Fruit fly (Drosophila melanogaster) whole organism, embryonic: Measurements from ENCODE around the gene CG5592.

Source experiments
- Atf-2 ChIP-seq: fragments of 200-800 bp; sonication (Bioruptor generic); optimal IDR thresholded peaks from 2 replicates; lab custom pipeline; 2016; ENCODE audit warnings: missing biosample characterization, missing genetic modification characterization
- Bdp1 ChIP-seq: fragments of 200-800 bp; sonication (Bioruptor generic); optimal IDR thresholded peaks from 3 replicates; lab custom pipeline; 2016; ENCODE audit warnings: missing biosample characterization, missing genetic modification characterization
- CG1024 ChIP-seq: fragments of 200-800 bp; sonication (Bioruptor generic); IDR thresholded peaks from 2 replicates; pipeline ENCODE4 v1.3.6; 2022; ENCODE audit warnings: missing biosample characterization, missing genetic modification characterization
- CG12299 ChIP-seq: fragments of 200-800 bp; sonication (Bioruptor generic); optimal IDR thresholded peaks from 2 replicates; lab custom pipeline; 2018; ENCODE audit warnings: missing biosample characterization, mild to moderate bottlenecking, missing genetic modification characterization
- CG16815 ChIP-seq: fragments of 200-800 bp; sonication (Bioruptor generic); optimal IDR thresholded peaks from 3 replicates; lab custom pipeline; 2017; ENCODE audit warnings: missing biosample characterization, mild to moderate bottlenecking, missing genetic modification characterization
- CG17361 ChIP-seq: fragments of 200-800 bp; sonication (Bioruptor generic); IDR thresholded peaks from 3 replicates; pipeline ENCODE4 v1.3.6; 2022; ENCODE audit warnings: missing biosample characterization, missing genetic modification characterization
- CG17568 ChIP-seq: fragments of 200-800 bp; sonication (Bioruptor generic); optimal IDR thresholded peaks from 2 replicates; lab custom pipeline; 2018; ENCODE audit warnings: missing biosample characterization, mild to moderate bottlenecking, missing genetic modification characterization, moderate library complexity
- CG17912 ChIP-seq: fragments of 200-800 bp; sonication (Bioruptor generic); optimal IDR thresholded peaks from 2 replicates; lab custom pipeline; 2018; ENCODE audit warnings: missing biosample characterization, mild to moderate bottlenecking, missing genetic modification characterization
- CG2202 ChIP-seq: fragments of 200-800 bp; sonication (Bioruptor generic); optimal IDR thresholded peaks from 2 replicates; lab custom pipeline; 2018; ENCODE audit warnings: missing biosample characterization, mild to moderate bottlenecking, missing genetic modification characterization
- CG2889 ChIP-seq: fragments of 200-800 bp; sonication (Bioruptor generic); IDR thresholded peaks from 3 replicates; pipeline ENCODE4 v1.3.6; 2022; ENCODE audit warnings: missing biosample characterization, missing genetic modification characterization
- CG34376 ChIP-seq: fragments of 200-800 bp; sonication (Bioruptor generic); optimal IDR thresholded peaks from 2 replicates; lab custom pipeline; 2018; ENCODE audit warnings: missing biosample characterization, mild to moderate bottlenecking, missing genetic modification characterization
- CG43689 ChIP-seq: fragments of 200-800 bp; sonication (Bioruptor generic); IDR thresholded peaks from 2 replicates; pipeline ENCODE4 v1.3.6; 2022; ENCODE audit warnings: missing biosample characterization, missing genetic modification characterization
- CG6254 ChIP-seq: fragments of 200-800 bp; sonication (Bioruptor generic); optimal IDR thresholded peaks from 3 replicates; lab custom pipeline; 2017; ENCODE audit warnings: mild to moderate bottlenecking, missing biosample characterization, missing genetic modification reagents, missing genetic modification characterization
- CG6683 ChIP-seq: fragments of 200-800 bp; sonication (Bioruptor generic); optimal IDR thresholded peaks from 2 replicates; lab custom pipeline; 2017; ENCODE audit warnings: missing biosample characterization, mild to moderate bottlenecking, missing genetic modification characterization, missing genetic modification reagents
- CG6854 ChIP-seq: fragments of 200-800 bp; sonication (Bioruptor generic); optimal IDR thresholded peaks from 3 replicates; lab custom pipeline; 2017; ENCODE audit warnings: missing biosample characterization, mild to moderate bottlenecking, missing genetic modification characterization
- CG9215 ChIP-seq: fragments of 200-800 bp; sonication (Bioruptor generic); IDR thresholded peaks from 2 replicates; pipeline ENCODE4 v1.3.6; 2022; ENCODE audit warnings: missing biosample characterization, missing genetic modification characterization
- CG9817 ChIP-seq: fragments of 200-800 bp; sonication (Bioruptor generic); optimal IDR thresholded peaks from 2 replicates; lab custom pipeline; 2018; ENCODE audit warnings: missing biosample characterization, mild to moderate bottlenecking, missing genetic modification characterization, moderate library complexity
- D19A ChIP-seq: fragments of 200-800 bp; optimal IDR thresholded peaks from 3 replicates; lab custom pipeline; 2019; ENCODE audit warnings: missing biosample characterization, mild to moderate bottlenecking, missing genetic modification characterization, moderate library complexity
- Dek ChIP-seq: fragments of 200-800 bp; sonication (Bioruptor generic); optimal IDR thresholded peaks from 3 replicates; lab custom pipeline; 2019; ENCODE audit warnings: missing biosample characterization, mild to moderate bottlenecking, missing genetic modification characterization, moderate library complexity
- Dp ChIP-seq: fragments of 200-800 bp; sonication (Bioruptor generic); optimal IDR thresholded peaks from 2 replicates; lab custom pipeline; 2018; ENCODE audit warnings: missing biosample characterization, mild to moderate bottlenecking, missing genetic modification characterization, moderate library complexity
- E2f2 ChIP-seq: fragments of 200-800 bp; sonication (Bioruptor generic); IDR thresholded peaks from 2 replicates; pipeline ENCODE4 v1.3.6; 2022; ENCODE audit warnings: missing biosample characterization, missing genetic modification characterization
- Ets97D ChIP-seq: fragments of 200-800 bp; sonication (Bioruptor generic); optimal IDR thresholded peaks from 3 replicates; lab custom pipeline; 2016; ENCODE audit warnings: missing biosample characterization, missing genetic modification characterization
- Fer1 ChIP-seq: fragments of 200-800 bp; sonication (Bioruptor generic); optimal IDR thresholded peaks from 2 replicates; lab custom pipeline; 2017; ENCODE audit warnings: missing biosample characterization, mild to moderate bottlenecking, missing genetic modification characterization
- Fer2 ChIP-seq: fragments of 200-800 bp; sonication (Bioruptor generic); optimal IDR thresholded peaks from 2 replicates; lab custom pipeline; 2018; ENCODE audit warnings: missing biosample characterization, mild to moderate bottlenecking, missing genetic modification characterization, moderate library complexity
- Hr51 ChIP-seq, 2 experiments: fragments of 200-800 bp; sonication (Bioruptor generic); optimal IDR thresholded peaks; 2 replicates in 1 of 2; 3 replicates in 1 of 2; lab custom pipeline; 2016 to 2018; ENCODE audit warnings: missing biosample characterization in 2 of 2, missing genetic modification characterization in 2 of 2, mild to moderate bottlenecking in 1 of 2, moderate library complexity in 1 of 2
- MBD-R2 ChIP-seq: fragments of 200-800 bp; sonication (Bioruptor generic); IDR thresholded peaks from 2 replicates; pipeline ENCODE4 v1.3.6; 2022; ENCODE audit warnings: missing biosample characterization, missing genetic modification characterization
- MESR4 ChIP-seq: fragments of 200-800 bp; sonication (Bioruptor generic); optimal IDR thresholded peaks from 2 replicates; lab custom pipeline; 2018; ENCODE audit warnings: missing biosample characterization, mild to moderate bottlenecking, missing genetic modification characterization, moderate library complexity
- Nf-YB ChIP-seq: fragments of 200-800 bp; sonication (Bioruptor generic); optimal IDR thresholded peaks from 3 replicates; lab custom pipeline; 2019; ENCODE audit warnings: missing biosample characterization, mild to moderate bottlenecking, missing genetic modification characterization, moderate library complexity
- Nf-YC ChIP-seq: fragments of 200-800 bp; optimal IDR thresholded peaks from 3 replicates; lab custom pipeline; 2019; ENCODE audit warnings: missing biosample characterization, mild to moderate bottlenecking, missing genetic modification characterization, moderate library complexity
- Sox100B ChIP-seq: fragments of 200-800 bp; sonication (Bioruptor generic); optimal IDR thresholded peaks from 3 replicates; lab custom pipeline; 2018; ENCODE audit warnings: missing biosample characterization, mild to moderate bottlenecking, missing genetic modification characterization
- Spps ChIP-seq: fragments of 200-800 bp; sonication (Bioruptor generic); optimal IDR thresholded peaks from 2 replicates; lab custom pipeline; 2018; ENCODE audit warnings: missing biosample characterization, mild to moderate bottlenecking, missing genetic modification characterization
- Usf ChIP-seq: fragments of 200-800 bp; sonication (Bioruptor generic); optimal IDR thresholded peaks from 2 replicates; lab custom pipeline; 2017; ENCODE audit warnings: missing genotype, missing biosample characterization, missing genetic modification characterization
- Vsx1 ChIP-seq: fragments of 200-800 bp; sonication (Bioruptor generic); optimal IDR thresholded peaks from 2 replicates; lab custom pipeline; 2017; ENCODE audit warnings: missing biosample characterization, mild to moderate bottlenecking, missing genetic modification characterization, missing genetic modification reagents
- br ChIP-seq: fragments of >200 bp; optimal IDR thresholded peaks from 2 replicates; lab custom pipeline; 2017
- cg ChIP-seq: fragments of 200-800 bp; sonication (Bioruptor generic); optimal IDR thresholded peaks from 3 replicates; lab custom pipeline; 2019; ENCODE audit warnings: missing biosample characterization, mild to moderate bottlenecking, missing genetic modification characterization, moderate library complexity
- dmrt11E ChIP-seq: fragments of 200-800 bp; sonication (Bioruptor generic); optimal IDR thresholded peaks from 3 replicates; lab custom pipeline; 2018; ENCODE audit warnings: missing biosample characterization, mild to moderate bottlenecking, missing genetic modification characterization, moderate library complexity
- ewg ChIP-seq: fragments of 200-800 bp; sonication (Bioruptor generic); optimal IDR thresholded peaks from 3 replicates; lab custom pipeline; 2017; ENCODE audit warnings: mild to moderate bottlenecking, missing biosample characterization, missing genetic modification reagents, missing genetic modification characterization
- grau ChIP-seq: fragments of 200-800 bp; optimal IDR thresholded peaks from 3 replicates; lab custom pipeline; 2019; ENCODE audit warnings: missing biosample characterization, mild to moderate bottlenecking, missing genetic modification characterization, moderate library complexity
- gro ChIP-seq: fragments of 200-800 bp; sonication (Bioruptor generic); optimal IDR thresholded peaks from 2 replicates; lab custom pipeline; 2016; ENCODE audit warnings: missing biosample characterization, missing genetic modification characterization
- gsb-n ChIP-seq: fragments of 200-800 bp; sonication (Bioruptor generic); optimal IDR thresholded peaks from 3 replicates; lab custom pipeline; 2018; ENCODE audit warnings: missing biosample characterization, mild to moderate bottlenecking, missing genetic modification characterization
- kah ChIP-seq: fragments of 200-800 bp; sonication (Bioruptor generic); optimal IDR thresholded peaks from 2 replicates; lab custom pipeline; 2018; ENCODE audit warnings: missing biosample characterization, mild to moderate bottlenecking, missing genetic modification characterization
- lbe ChIP-seq: fragments of 200-800 bp; sonication (Bioruptor generic); optimal IDR thresholded peaks from 2 replicates; lab custom pipeline; 2016; ENCODE audit warnings: missing biosample characterization, mild to moderate bottlenecking, missing genetic modification characterization
- lmd ChIP-seq: fragments of 200-800 bp; sonication (Bioruptor generic); IDR thresholded peaks from 2 replicates; pipeline ENCODE4 v1.3.6; 2022; ENCODE audit warnings: missing biosample characterization, missing genetic modification characterization
- nerfin-2 ChIP-seq: fragments of 200-800 bp; sonication (Bioruptor generic); IDR thresholded peaks from 2 replicates; pipeline ENCODE4 v1.3.6; 2022; ENCODE audit warnings: missing biosample characterization, missing genetic modification characterization; ENCODE audit not compliant: partially characterized antibody
- pita ChIP-seq: fragments of 200-800 bp; sonication (Bioruptor generic); optimal IDR thresholded peaks from 2 replicates; lab custom pipeline; 2017; ENCODE audit warnings: missing biosample characterization, mild to moderate bottlenecking, missing genetic modification characterization
- salm ChIP-seq: fragments of 200-800 bp; sonication (Bioruptor generic); optimal IDR thresholded peaks from 2 replicates; lab custom pipeline; 2018; ENCODE audit warnings: missing biosample characterization, mild to moderate bottlenecking, missing genetic modification characterization
- sd ChIP-seq: fragments of 200-800 bp; sonication (Bioruptor generic); optimal IDR thresholded peaks from 3 replicates; lab custom pipeline; 2018; ENCODE audit warnings: missing biosample characterization, mild to moderate bottlenecking, missing genetic modification characterization, moderate library complexity
- sim ChIP-seq: fragments of 200-800 bp; sonication (Bioruptor generic); IDR thresholded peaks from 2 replicates; pipeline ENCODE4 v1.3.6; 2022; ENCODE audit warnings: missing biosample characterization, missing genetic modification characterization
- stwl ChIP-seq: fragments of 200-800 bp; sonication (Bioruptor generic); optimal IDR thresholded peaks from 3 replicates; lab custom pipeline; 2018; ENCODE audit warnings: missing biosample characterization, mild to moderate bottlenecking, missing genetic modification characterization, moderate library complexity
- tin ChIP-seq: fragments of 200-800 bp; sonication (Bioruptor generic); optimal IDR thresholded peaks from 3 replicates; lab custom pipeline; 2016; ENCODE audit warnings: missing biosample characterization, missing genetic modification characterization
- unpg ChIP-seq: fragments of 200-800 bp; sonication (Bioruptor generic); optimal IDR thresholded peaks from 3 replicates; lab custom pipeline; 2018; ENCODE audit warnings: missing biosample characterization, mild to moderate bottlenecking, missing genetic modification characterization, moderate library complexity

The CG5592 gene

dm6 chr3L:5856919-5857318, 40.5 kb upstream of the CG5592 start (continued):
- no peak for TF ChIP-seq Bdp1 (GFP tag; lab: Kevin White, UChicago)
- TF ChIP-seq Nf-YC (tag; lab: Kevin White, UChicago) = no peak
- peak; percentile 32 for TF ChIP-seq Atf-2 (GFP tag; lab: Kevin White, UChicago)
- TF ChIP-seq dmrt11E (tag; lab: Kevin White, UChicago) = peak; percentile 88
- TF ChIP-seq E2f2 (GFP tag; lab: Robert Waterston, UW) = no peak
- no peak for TF ChIP-seq CG12299 (tag; lab: Kevin White, UChicago)
- TF ChIP-seq CG6854 (GFP tag; lab: Kevin White, UChicago) = no peak
- TF ChIP-seq CG2889 = no peak
- peak; percentile 49 for TF ChIP-seq D19A
- TF ChIP-seq CG6683 (GFP tag; lab: Kevin White, UChicago) = no peak
- TF ChIP-seq CG43689 (GFP tag; lab: Robert Waterston, UW) = no peak
- no peak for TF ChIP-seq MESR4
- no peak for TF ChIP-seq Dek (tag; lab: Kevin White, UChicago)
- TF ChIP-seq nerfin-2 (GFP tag; lab: Robert Waterston, UW) = no peak
- peak; percentile 26 for TF ChIP-seq stwl (tag; lab: Kevin White, UChicago)
- TF ChIP-seq Fer2 (tag; lab: Kevin White, UChicago) = no peak
- TF ChIP-seq CG17568 = no peak
- no peak for TF ChIP-seq br (lab: Kevin White, UChicago)
- TF ChIP-seq ewg (GFP tag; lab: Kevin White, UChicago) = no peak
- TF ChIP-seq CG2202 (tag; lab: Kevin White, UChicago) = peak; percentile 40
- no peak for TF ChIP-seq CG17361 (GFP tag; lab: Robert Waterston, UW)
- TF ChIP-seq Spps (tag; lab: Kevin White, UChicago) = peak; percentile 24
- TF ChIP-seq Fer1 (GFP tag; lab: Kevin White, UChicago) = no peak
- TF ChIP-seq CG34376 (GFP tag; lab: Kevin White, UChicago) = no peak
- no peak for TF ChIP-seq cg (GFP tag; lab: Kevin White, UChicago)
- no peak for TF ChIP-seq MBD-R2 (GFP tag; lab: Robert Waterston, UW)
- TF ChIP-seq Vsx1 (GFP tag; lab: Kevin White, UChicago) = no peak
- TF ChIP-seq sd (tag; lab: Kevin White, UChicago) = no peak
- TF ChIP-seq CG17912 (GFP tag; lab: Kevin White, UChicago) = no peak
- no peak for TF ChIP-seq CG9817 (tag; lab: Kevin White, UChicago)
- TF ChIP-seq Hr51 (GFP tag; optimal IDR thresholded peaks at IDR 0.05; lab: Kevin White, UChicago) = peak in 1 of 2 experiments; percentile 17
- TF ChIP-seq tin (GFP tag; lab: Kevin White, UChicago) = peak; percentile 20
- TF ChIP-seq CG16815 = peak; percentile 66
- TF ChIP-seq CG6254 (GFP tag; lab: Kevin White, UChicago) = peak; percentile 15
- peak; percentile 38 for TF ChIP-seq grau
- TF ChIP-seq sim (GFP tag; lab: Robert Waterston, UW) = no peak
- TF ChIP-seq Dp = no peak
- TF ChIP-seq Nf-YB (GFP tag; lab: Kevin White, UChicago) = no peak
- TF ChIP-seq Ets97D (GFP tag; lab: Kevin White, UChicago) = no peak
- TF ChIP-seq gsb-n = peak; percentile 37
- TF ChIP-seq lbe = no peak
- no peak for TF ChIP-seq CG1024 (GFP tag; lab: Robert Waterston, UW)
- TF ChIP-seq lmd (GFP tag; lab: Robert Waterston, UW) = no peak
- TF ChIP-seq CG9215 (GFP tag; lab: Robert Waterston, UW) = no peak
- TF ChIP-seq salm (tag; lab: Kevin White, UChicago) = no peak
- TF ChIP-seq Usf (GFP tag; lab: Kevin White, UChicago) = peak; percentile 13
- no peak for TF ChIP-seq Sox100B (GFP tag; lab: Kevin White, UChicago)
- TF ChIP-seq kah = no peak
- no peak for TF ChIP-seq unpg
- no peak for TF ChIP-seq gro (GFP tag; lab: Kevin White, UChicago)
- no peak for TF ChIP-seq pita (GFP tag; lab: Kevin White, UChicago)
